Fruit fly (Drosophila melanogaster) Kc167 (cell line): ENCODE results near the gene Exo84.

ENCODE experiments used
- Myc ChIP-seq: fragments of >200 bp; optimal IDR thresholded peaks from 2 replicates; lab custom pipeline; 2017; ENCODE audit warnings: missing external identifiers
- h ChIP-seq: fragments of >200 bp; optimal IDR thresholded peaks from 3 replicates; lab custom pipeline; 2018; ENCODE audit warnings: missing external identifiers

DNA sequence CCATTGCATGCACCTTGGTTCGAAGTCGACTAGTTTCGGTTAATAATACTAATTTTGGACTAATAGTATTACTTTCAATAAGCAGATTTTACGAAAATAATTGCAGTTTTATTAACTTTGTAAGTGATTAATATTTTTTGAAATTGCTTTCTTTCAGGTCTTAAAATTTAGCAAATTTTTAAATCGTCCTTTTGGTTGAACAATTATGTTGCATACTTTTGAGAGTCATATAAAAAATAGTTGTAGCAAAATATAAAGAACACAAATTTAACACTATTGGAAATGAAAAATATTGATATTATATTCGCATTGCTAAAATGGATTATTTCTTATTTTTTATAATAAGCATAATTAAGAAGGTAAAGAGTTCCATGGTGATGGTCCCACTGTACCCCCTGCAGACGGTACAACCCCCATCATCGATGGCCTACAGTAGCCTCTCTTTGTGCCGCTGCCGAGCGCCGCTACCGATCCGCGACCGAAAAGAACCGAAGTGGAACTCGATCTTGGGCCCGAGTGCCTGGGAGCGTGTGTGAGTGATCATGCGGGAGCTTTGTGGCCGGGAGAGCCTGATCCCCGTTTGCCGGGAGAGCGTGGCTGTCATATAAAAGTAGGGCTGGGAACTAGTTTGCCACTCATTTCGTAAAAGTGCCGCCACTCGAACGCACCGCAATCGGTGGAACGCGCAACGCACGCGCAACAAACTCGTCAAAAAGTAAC lies 30.7 kb downstream of the Exo84 start:
- TF ChIP-seq Myc (lab: Kevin White, UChicago) (no peak), h (lab: Kevin White, UChicago) (no peak)
